Fruit fly (Drosophila melanogaster) whole organism, embryonic: Measurements from ENCODE around the gene Snx21.

ENCODE experiments used
- ATbp ChIP-seq: fragments of 200-800 bp; sonication (Bioruptor generic); optimal IDR thresholded peaks from 2 replicates; lab custom pipeline; 2017; ENCODE audit warnings: missing biosample characterization, mild to moderate bottlenecking, missing genetic modification characterization, missing genetic modification reagents
- Adf1 ChIP-seq: fragments of 200-800 bp; sonication (Bioruptor generic); IDR thresholded peaks from 2 replicates; pipeline ENCODE4 v1.3.6; 2022; ENCODE audit warnings: missing biosample characterization, missing genetic modification characterization
- CG1024 ChIP-seq: fragments of 200-800 bp; sonication (Bioruptor generic); IDR thresholded peaks from 2 replicates; pipeline ENCODE4 v1.3.6; 2022; ENCODE audit warnings: missing biosample characterization, missing genetic modification characterization
- CG10267 ChIP-seq: fragments of 200-800 bp; sonication (Bioruptor generic); optimal IDR thresholded peaks from 2 replicates; lab custom pipeline; 2018; ENCODE audit warnings: missing biosample characterization, mild to moderate bottlenecking, missing genetic modification characterization, moderate library complexity
- CG10274 ChIP-seq: fragments of 200-800 bp; sonication (Bioruptor generic); optimal IDR thresholded peaks from 3 replicates; lab custom pipeline; 2017; ENCODE audit warnings: missing biosample characterization, mild to moderate bottlenecking, missing genetic modification characterization
- CG11504 ChIP-seq: fragments of 200-800 bp; sonication (Bioruptor generic); optimal IDR thresholded peaks from 3 replicates; lab custom pipeline; 2019; ENCODE audit warnings: missing biosample characterization, mild to moderate bottlenecking, missing genetic modification characterization, moderate library complexity
- CG15269 ChIP-seq: fragments of 200-800 bp; sonication (Bioruptor generic); optimal IDR thresholded peaks from 2 replicates; lab custom pipeline; 2018; ENCODE audit warnings: missing biosample characterization, mild to moderate bottlenecking, missing genetic modification characterization, moderate library complexity
- CG15514 ChIP-seq: fragments of 200-800 bp; sonication (Bioruptor generic); optimal IDR thresholded peaks from 3 replicates; lab custom pipeline; 2017; ENCODE audit warnings: missing biosample characterization, missing genetic modification characterization, mild to moderate bottlenecking, moderate library complexity, missing genetic modification reagents
- CG1602 ChIP-seq: fragments of 200-800 bp; sonication (Bioruptor generic); optimal IDR thresholded peaks from 3 replicates; lab custom pipeline; 2016; ENCODE audit warnings: missing biosample characterization, missing genetic modification characterization
- CG1647 ChIP-seq: fragments of 200-800 bp; sonication (Bioruptor generic); optimal IDR thresholded peaks from 3 replicates; lab custom pipeline; 2016; ENCODE audit warnings: missing biosample characterization, missing genetic modification characterization
- CG16863 ChIP-seq: fragments of 200-800 bp; sonication (Bioruptor generic); optimal IDR thresholded peaks from 3 replicates; lab custom pipeline; 2016; ENCODE audit warnings: missing biosample characterization, missing genetic modification characterization
- CG17361 ChIP-seq: fragments of 200-800 bp; sonication (Bioruptor generic); IDR thresholded peaks from 3 replicates; pipeline ENCODE4 v1.3.6; 2022; ENCODE audit warnings: missing biosample characterization, missing genetic modification characterization
- CG17829 ChIP-seq: fragments of 200-800 bp; optimal IDR thresholded peaks from 2 replicates; lab custom pipeline; 2019; ENCODE audit warnings: missing biosample characterization, mild to moderate bottlenecking, missing genetic modification characterization, moderate library complexity
- CG18764 ChIP-seq: fragments of 200-800 bp; sonication (Bioruptor generic); optimal IDR thresholded peaks from 3 replicates; lab custom pipeline; 2016; ENCODE audit warnings: missing biosample characterization, missing genetic modification characterization
- CG2889 ChIP-seq: fragments of 200-800 bp; sonication (Bioruptor generic); IDR thresholded peaks from 3 replicates; pipeline ENCODE4 v1.3.6; 2022; ENCODE audit warnings: missing biosample characterization, missing genetic modification characterization
- CG3847 ChIP-seq: fragments of 200-800 bp; sonication (Bioruptor generic); IDR thresholded peaks from 2 replicates; pipeline ENCODE4 v1.3.6; 2022; ENCODE audit warnings: missing biosample characterization, missing genetic modification characterization
- CG4820 ChIP-seq: fragments of 200-800 bp; sonication (Bioruptor generic); optimal IDR thresholded peaks from 3 replicates; lab custom pipeline; 2016; ENCODE audit warnings: missing biosample characterization, missing genetic modification characterization
- CG9215 ChIP-seq: fragments of 200-800 bp; sonication (Bioruptor generic); IDR thresholded peaks from 2 replicates; pipeline ENCODE4 v1.3.6; 2022; ENCODE audit warnings: missing biosample characterization, missing genetic modification characterization
- CHES-1-like ChIP-seq: fragments of 200-800 bp; sonication (Bioruptor generic); optimal IDR thresholded peaks from 2 replicates; lab custom pipeline; 2016; ENCODE audit warnings: missing biosample characterization, missing genetic modification characterization
- CTCF ChIP-seq: fragments of 200-800 bp; sonication (Bioruptor generic); optimal IDR thresholded peaks from 2 replicates; lab custom pipeline; 2017; ENCODE audit warnings: missing biosample characterization, mild to moderate bottlenecking, missing genetic modification characterization, moderate library complexity
- Dfd ChIP-seq, 2 experiments: fragments of >200 bp; optimal IDR thresholded peaks; 2 replicates each; lab custom pipeline; 2017; ENCODE audit warnings: missing biosample characterization in 2 of 2, missing genetic modification characterization in 2 of 2
- Dp ChIP-seq: fragments of 200-800 bp; sonication (Bioruptor generic); optimal IDR thresholded peaks from 2 replicates; lab custom pipeline; 2018; ENCODE audit warnings: missing biosample characterization, mild to moderate bottlenecking, missing genetic modification characterization, moderate library complexity
- E2f2 ChIP-seq: fragments of 200-800 bp; sonication (Bioruptor generic); IDR thresholded peaks from 2 replicates; pipeline ENCODE4 v1.3.6; 2022; ENCODE audit warnings: missing biosample characterization, missing genetic modification characterization
- MBD-R2 ChIP-seq: fragments of 200-800 bp; sonication (Bioruptor generic); IDR thresholded peaks from 2 replicates; pipeline ENCODE4 v1.3.6; 2022; ENCODE audit warnings: missing biosample characterization, missing genetic modification characterization
- MESR4 ChIP-seq: fragments of 200-800 bp; sonication (Bioruptor generic); optimal IDR thresholded peaks from 2 replicates; lab custom pipeline; 2018; ENCODE audit warnings: missing biosample characterization, mild to moderate bottlenecking, missing genetic modification characterization, moderate library complexity
- Mrtf ChIP-seq: fragments of 200-800 bp; sonication (Bioruptor generic); IDR thresholded peaks from 3 replicates; pipeline ENCODE4 v1.3.6; 2022; ENCODE audit warnings: missing biosample characterization, missing genetic modification characterization
- Sox100B ChIP-seq: fragments of 200-800 bp; sonication (Bioruptor generic); optimal IDR thresholded peaks from 3 replicates; lab custom pipeline; 2018; ENCODE audit warnings: missing biosample characterization, mild to moderate bottlenecking, missing genetic modification characterization
- Stat92E ChIP-seq, 3 experiments: fragments of >200 bp in 2 of 3; fragments of 200-800 bp in 1 of 3; sonication (Bioruptor generic) in 1 of 3; optimal IDR thresholded peaks; 2 replicates each; lab custom pipeline; 2017 to 2019; ENCODE audit warnings: missing biosample characterization in 3 of 3, missing genetic modification characterization in 3 of 3, mild to moderate bottlenecking in 1 of 3, moderate library complexity in 1 of 3
- Vsx1 ChIP-seq: fragments of 200-800 bp; sonication (Bioruptor generic); optimal IDR thresholded peaks from 2 replicates; lab custom pipeline; 2017; ENCODE audit warnings: missing biosample characterization, mild to moderate bottlenecking, missing genetic modification characterization, missing genetic modification reagents
- ara ChIP-seq: fragments of 200-800 bp; sonication (Bioruptor generic); IDR thresholded peaks from 2 replicates; pipeline ENCODE4 v1.3.6; 2022; ENCODE audit warnings: missing biosample characterization, missing genetic modification characterization
- bbx ChIP-seq: fragments of 200-800 bp; sonication (Bioruptor generic); IDR thresholded peaks from 2 replicates; pipeline ENCODE4 v1.3.6; 2022; ENCODE audit warnings: missing biosample characterization, missing genetic modification characterization; ENCODE audit not compliant: partially characterized antibody
- bowl ChIP-seq: fragments of 200-800 bp; sonication (Bioruptor generic); IDR thresholded peaks from 2 replicates; pipeline ENCODE4 v1.3.6; 2022; ENCODE audit warnings: missing biosample characterization, missing genetic modification characterization
- cas ChIP-seq: fragments of 200-800 bp; sonication (Bioruptor generic); IDR thresholded peaks from 2 replicates; pipeline ENCODE4 v1.3.6; 2022; ENCODE audit warnings: missing biosample characterization, missing genetic modification characterization
- crp ChIP-seq, 2 experiments: fragments of 200-800 bp; sonication (Bioruptor generic); optimal IDR thresholded peaks; 2 replicates in 1 of 2; 3 replicates in 1 of 2; lab custom pipeline; 2017; ENCODE audit warnings: missing biosample characterization in 2 of 2, missing genetic modification characterization in 2 of 2, mild to moderate bottlenecking in 1 of 2, moderate library complexity in 1 of 2
- fd3F ChIP-seq: fragments of 200-800 bp; sonication (Bioruptor generic); optimal IDR thresholded peaks from 2 replicates; lab custom pipeline; 2018; ENCODE audit warnings: missing biosample characterization, mild to moderate bottlenecking, missing genetic modification characterization, moderate library complexity
- gt ChIP-seq: fragments of 200-800 bp; sonication (Bioruptor generic); IDR thresholded peaks from 2 replicates; pipeline ENCODE4 v1.3.6; 2022; ENCODE audit warnings: missing biosample characterization, missing genetic modification characterization
- ham ChIP-seq: fragments of 200-800 bp; sonication (Bioruptor generic); IDR thresholded peaks from 2 replicates; pipeline ENCODE4 v1.3.6; 2022; ENCODE audit warnings: missing biosample characterization, missing genetic modification characterization
- hkb ChIP-seq, 2 experiments: fragments of 200-800 bp in 1 of 2; fragments of >200 bp in 1 of 2; sonication (Bioruptor generic) in 1 of 2; IDR thresholded peaks in 1 of 2; optimal IDR thresholded peaks in 1 of 2; 2 replicates each; pipeline versions ENCODE4 v1.3.6 to Lab custom; 2017 to 2022; ENCODE audit warnings: missing biosample characterization in 1 of 2, missing genetic modification characterization in 1 of 2
- insv ChIP-seq, 2 experiments: fragments of 200-800 bp; sonication (Bioruptor generic); optimal IDR thresholded peaks; 3 replicates each; lab custom pipeline; 2016 to 2018; ENCODE audit warnings: missing biosample characterization in 2 of 2, missing genetic modification characterization in 2 of 2
- lbe ChIP-seq: fragments of 200-800 bp; sonication (Bioruptor generic); optimal IDR thresholded peaks from 2 replicates; lab custom pipeline; 2016; ENCODE audit warnings: missing biosample characterization, mild to moderate bottlenecking, missing genetic modification characterization
- lmd ChIP-seq: fragments of 200-800 bp; sonication (Bioruptor generic); IDR thresholded peaks from 2 replicates; pipeline ENCODE4 v1.3.6; 2022; ENCODE audit warnings: missing biosample characterization, missing genetic modification characterization
- nerfin-1 ChIP-seq: fragments of 200-800 bp; sonication (Bioruptor generic); optimal IDR thresholded peaks from 3 replicates; lab custom pipeline; 2019; ENCODE audit warnings: missing biosample characterization, mild to moderate bottlenecking, missing genetic modification characterization, moderate library complexity
- oc ChIP-seq: fragments of 200-800 bp; sonication (Bioruptor generic); optimal IDR thresholded peaks from 2 replicates; lab custom pipeline; 2018; ENCODE audit warnings: missing biosample characterization, mild to moderate bottlenecking, missing genetic modification characterization, moderate library complexity
- phol ChIP-seq: fragments of 200-800 bp; sonication (Bioruptor generic); optimal IDR thresholded peaks from 3 replicates; lab custom pipeline; 2018; ENCODE audit warnings: missing biosample characterization, mild to moderate bottlenecking, missing genetic modification characterization, moderate library complexity
- pzg ChIP-seq: fragments of 200-800 bp; sonication (Bioruptor generic); optimal IDR thresholded peaks from 3 replicates; lab custom pipeline; 2018; ENCODE audit warnings: missing biosample characterization, mild to moderate bottlenecking, missing genetic modification characterization, moderate library complexity
- row ChIP-seq: fragments of 200-800 bp; sonication (Bioruptor generic); IDR thresholded peaks from 3 replicates; pipeline ENCODE4 v1.3.6; 2022; ENCODE audit warnings: missing biosample characterization, missing genetic modification characterization
- salm ChIP-seq: fragments of 200-800 bp; sonication (Bioruptor generic); optimal IDR thresholded peaks from 2 replicates; lab custom pipeline; 2018; ENCODE audit warnings: missing biosample characterization, mild to moderate bottlenecking, missing genetic modification characterization
- sens ChIP-seq: fragments of 200-800 bp; sonication (Bioruptor generic); peaks from one replicate; lab custom pipeline; 2016; ENCODE audit warnings: missing biosample characterization, missing genetic modification characterization
- so ChIP-seq: fragments of 200-800 bp; sonication (Bioruptor generic); IDR thresholded peaks from 3 replicates; pipeline ENCODE4 v1.3.6; 2022; ENCODE audit warnings: missing biosample characterization, missing genetic modification characterization
- sug ChIP-seq: fragments of 200-800 bp; optimal IDR thresholded peaks from 2 replicates; lab custom pipeline; 2019; ENCODE audit warnings: missing biosample characterization, mild to moderate bottlenecking, missing genetic modification characterization, moderate library complexity
- tll ChIP-seq, 2 experiments: fragments of 200-800 bp in 1 of 2; fragments of >200 bp in 1 of 2; sonication (Bioruptor generic) in 1 of 2; optimal IDR thresholded peaks; 2 replicates each; lab custom pipeline; 2017 to 2019; ENCODE audit warnings: missing biosample characterization in 2 of 2, missing genetic modification characterization in 2 of 2, mild to moderate bottlenecking in 1 of 2, moderate library complexity in 1 of 2
- yki ChIP-seq: fragments of >200 bp; optimal IDR thresholded peaks from 3 replicates; lab custom pipeline; 2018

Gene Snx21

dm6 chr2L:2744852-2745251 lies 20.6 kb downstream of the Snx21 start, which contains the start of the genes CG9961 and Cwc25:
Gene CG9961 (minus strand): TSS chr2L:2744934.
Gene Cwc25 (plus strand): TSS chr2L:2745098.
- TF ChIP-seq CG11504 (tag; lab: Kevin White, UChicago) = no peak
- peak; percentile 90 for TF ChIP-seq MBD-R2 (GFP tag; lab: Robert Waterston, UW)
- TF ChIP-seq Vsx1 (GFP tag; lab: Kevin White, UChicago) = no peak
- TF ChIP-seq Mrtf (GFP tag; lab: Robert Waterston, UW) = no peak
- TF ChIP-seq fd3F (GFP tag; lab: Kevin White, UChicago) = no peak
- no peak for TF ChIP-seq ham (GFP tag; lab: Robert Waterston, UW)
- no peak for TF ChIP-seq CG1602 (GFP tag; lab: Kevin White, UChicago)
- TF ChIP-seq CG1024 = no peak
- TF ChIP-seq crp (GFP tag; optimal IDR thresholded peaks at IDR 0.05; lab: Kevin White, UChicago) = peak; percentile 48 to 88
- no peak for TF ChIP-seq bbx
- no peak for TF ChIP-seq CG4820
- no peak for TF ChIP-seq lmd (GFP tag; lab: Robert Waterston, UW)
- TF ChIP-seq Dp = peak; percentile 42
- TF ChIP-seq cas (GFP tag; lab: Robert Waterston, UW) = no peak
- TF ChIP-seq CG17361 (GFP tag; lab: Robert Waterston, UW) = 0 out of 3 replicates have a peak, but pooled peaks have one; percentile 24
- TF ChIP-seq nerfin-1 = peak; percentile 29
- TF ChIP-seq insv (GFP tag; optimal IDR thresholded peaks at IDR 0.05; lab: Kevin White, UChicago) = no peak
- no peak for TF ChIP-seq CG10274
- no peak for TF ChIP-seq CG18764 (GFP tag; lab: Kevin White, UChicago)
- TF ChIP-seq CG15269 (tag; lab: Kevin White, UChicago) = no peak
- TF ChIP-seq CG16863 = no peak
- TF ChIP-seq hkb (optimal IDR thresholded peaks at IDR 0.05; lab: Kevin White, UChicago) = no peak
- no peak for TF ChIP-seq hkb (GFP tag; IDR thresholded peaks at IDR 0.05; lab: Robert Waterston, UW)
- no peak for TF ChIP-seq CTCF (GFP tag; lab: Kevin White, UChicago)
- no peak for TF ChIP-seq oc
- TF ChIP-seq CG9215 (GFP tag; lab: Robert Waterston, UW) = no peak
- TF ChIP-seq ATbp (GFP tag; lab: Kevin White, UChicago) = no peak
- 0 out of 3 replicates have a peak, but pooled peaks have one; percentile 24 for TF ChIP-seq row (GFP tag; lab: Robert Waterston, UW)
- no peak for TF ChIP-seq lbe (GFP tag; lab: Kevin White, UChicago)
- TF ChIP-seq CG15514 (GFP tag; lab: Kevin White, UChicago) = peak; percentile 25
- peak; percentile 25 for TF ChIP-seq phol (tag; lab: Kevin White, UChicago)
- no peak for TF ChIP-seq Stat92E (GFP tag; optimal IDR thresholded peaks at IDR 0.05; lab: Kevin White, UChicago)
- TF ChIP-seq CG1647 (GFP tag; lab: Kevin White, UChicago) = no peak
- TF ChIP-seq ara (GFP tag; lab: Robert Waterston, UW) = no peak
- TF ChIP-seq so (GFP tag; lab: Robert Waterston, UW) = no peak
- TF ChIP-seq sug = peak; percentile 3
- TF ChIP-seq Dfd (GFP tag; optimal IDR thresholded peaks at IDR 0.05; lab: Kevin White, UChicago) = no peak
- no peak for TF ChIP-seq tll (GFP tag; optimal IDR thresholded peaks at IDR 0.05; lab: Kevin White, UChicago)
- TF ChIP-seq salm (tag; lab: Kevin White, UChicago) = no peak
- TF ChIP-seq sens (GFP tag; lab: Kevin White, UChicago) = peak; percentile 84
- no peak for TF ChIP-seq yki (lab: Kevin White, UChicago)
- TF ChIP-seq bowl (GFP tag; lab: Robert Waterston, UW) = no peak
- TF ChIP-seq Adf1 (GFP tag; lab: Robert Waterston, UW) = no peak
- TF ChIP-seq pzg = peak; percentile 44
- 0 out of 2 replicates have a peak, but pooled peaks have one; percentile 33 for TF ChIP-seq CG3847 (GFP tag; lab: Robert Waterston, UW)
- TF ChIP-seq CHES-1-like (GFP tag; lab: Kevin White, UChicago) = no peak
- no peak for TF ChIP-seq CG2889 (GFP tag; lab: Robert Waterston, UW)
- peak; percentile 31 for TF ChIP-seq CG10267 (tag; lab: Kevin White, UChicago)
- peak; percentile 64 for TF ChIP-seq E2f2 (GFP tag; lab: Robert Waterston, UW)
- peak; percentile 9 for TF ChIP-seq CG17829
- no peak for TF ChIP-seq Sox100B (GFP tag; lab: Kevin White, UChicago)
- TF ChIP-seq gt (GFP tag; lab: Robert Waterston, UW) = no peak
- TF ChIP-seq MESR4 = peak; percentile 28
